Fruit fly (Drosophila melanogaster) whole organism: ENCODE data around the gene CG5577.
"Not testable (repeated sequence)": the region's sequence is repeated elsewhere in the genome, so short reads cannot be mapped to it uniquely, and the experiment has no call there.

Source experiments
- CG8478 ChIP-seq: fragments of >200 bp; optimal IDR thresholded peaks from 2 replicates; lab custom pipeline; 2018; ENCODE audit warnings: inconsistent platforms
- Dll ChIP-seq: fragments of >200 bp; optimal IDR thresholded peaks from 2 replicates; lab custom pipeline; 2017
- EcR ChIP-seq, 2 experiments: fragments of >200 bp; optimal IDR thresholded peaks; 2 replicates each; lab custom pipeline; 2017; ENCODE audit warnings: missing biosample characterization in 2 of 2, missing genetic modification characterization in 2 of 2, missing genetic modification reagents in 2 of 2
- pan ChIP-seq: fragments of >200 bp; optimal IDR thresholded peaks from 2 replicates; lab custom pipeline; 2017
- psq ChIP-seq: fragments of >200 bp; optimal IDR thresholded peaks from 2 replicates; lab custom pipeline; 2017
- usp ChIP-seq: fragments of >200 bp; optimal IDR thresholded peaks from 2 replicates; lab custom pipeline; 2017; ENCODE audit warnings: missing biosample characterization, missing genetic modification characterization, mixed read lengths

The CG5577 gene

dm6 chr3L:17841085-17841606, at the start of gene CG5577:
Gene CG5577 (minus strand): TSS chr3L:17841427.
- TF ChIP-seq Dll (lab: Kevin White, UChicago) = no peak
- TF ChIP-seq usp (GFP tag; lab: Kevin White, UChicago) = no peak
- TF ChIP-seq EcR (GFP tag; optimal IDR thresholded peaks at IDR 0.05; lab: Kevin White, UChicago) = no peak
- TF ChIP-seq psq (lab: Kevin White, UChicago) = no peak
- no peak for TF ChIP-seq CG8478 (lab: Kevin White, UChicago)
- TF ChIP-seq pan (lab: Kevin White, UChicago) = no peak

- no peak for TF ChIP-seq usp (GFP tag; lab: Kevin White, UChicago)
- no peak for TF ChIP-seq psq (lab: Kevin White, UChicago)
- no peak for TF ChIP-seq CG8478 (lab: Kevin White, UChicago)
- TF ChIP-seq EcR (GFP tag; optimal IDR thresholded peaks at IDR 0.05; lab: Kevin White, UChicago) = no peak
- TF ChIP-seq pan (lab: Kevin White, UChicago) = no peak
- no peak for TF ChIP-seq Dll (lab: Kevin White, UChicago)
Observed at dm6 chr3L:17887393-17887792, 46.2 kb upstream of the CG5577 start, which contains the start of gene CG7402. Gene CG7402 (plus strand): TSS chr3L:17887705.

- no peak for TF ChIP-seq pan (lab: Kevin White, UChicago)
- TF ChIP-seq psq (lab: Kevin White, UChicago) = no peak
- TF ChIP-seq CG8478 (lab: Kevin White, UChicago) = no peak
- TF ChIP-seq Dll (lab: Kevin White, UChicago) = no peak
- no peak for TF ChIP-seq EcR (GFP tag; optimal IDR thresholded peaks at IDR 0.05; lab: Kevin White, UChicago)
- no peak for TF ChIP-seq usp (GFP tag; lab: Kevin White, UChicago)
Observed at dm6 chr3L:17886545-17886944, 45.3 kb upstream of the CG5577 start, which contains the start of gene CG16775. Gene CG16775 (minus strand): TSS chr3L:17886645.

- no peak for TF ChIP-seq CG8478 (lab: Kevin White, UChicago)
- no peak for TF ChIP-seq usp (GFP tag; lab: Kevin White, UChicago)
- no peak for TF ChIP-seq Dll (lab: Kevin White, UChicago)
- TF ChIP-seq psq (lab: Kevin White, UChicago) = no peak
- no peak for TF ChIP-seq pan (lab: Kevin White, UChicago)
- no peak for TF ChIP-seq EcR (GFP tag; optimal IDR thresholded peaks at IDR 0.05; lab: Kevin White, UChicago)
Observed at dm6 chr3L:17884276-17884675, 43.0 kb upstream of the CG5577 start, which contains the start of gene CG5506. Gene CG5506 (minus strand): TSS chr3L:17884376.

dm6 chr3L:17878781-17879360, 37.6 kb upstream of the CG5577 start, which contains the start of gene CG7408:
Gene CG7408 (plus strand): TSS chr3L:17879096.
- no peak for TF ChIP-seq EcR (GFP tag; optimal IDR thresholded peaks at IDR 0.05; lab: Kevin White, UChicago)
- no peak for TF ChIP-seq pan (lab: Kevin White, UChicago)
- no peak for TF ChIP-seq psq (lab: Kevin White, UChicago)
- TF ChIP-seq Dll (lab: Kevin White, UChicago) = no peak
- TF ChIP-seq usp (GFP tag; lab: Kevin White, UChicago) = no peak
- no peak for TF ChIP-seq CG8478 (lab: Kevin White, UChicago)

dm6 chr3L:17858174-17858573, 16.9 kb upstream of the CG5577 start, which contains the start of gene CG34002:
Gene CG34002 (plus strand): TSS chr3L:17858474.
- TF ChIP-seq Dll (lab: Kevin White, UChicago); EcR (GFP tag; optimal IDR thresholded peaks at IDR 0.05; lab: Kevin White, UChicago); usp (GFP tag; lab: Kevin White, UChicago): not testable (repeated sequence)

dm6 chr3L:17856655-17857479, 15.6 kb upstream of the CG5577 start, which contains the start of gene CG5535:
Gene CG5535 (minus strand): TSS chr3L:17856794.
- TF ChIP-seq pan (lab: Kevin White, UChicago) (no peak), psq (lab: Kevin White, UChicago) (no peak), EcR (GFP tag; optimal IDR thresholded peaks at IDR 0.05; lab: Kevin White, UChicago) (no peak), Dll (lab: Kevin White, UChicago) (no peak), usp (GFP tag; lab: Kevin White, UChicago) (no peak), CG8478 (lab: Kevin White, UChicago) (no peak)

dm6 chr3L:17849517-17849916, 8.3 kb upstream of the CG5577 start, which contains the start of gene TrpRS-m:
Gene TrpRS-m (plus strand): TSS chr3L:17849727.
- no peak for TF ChIP-seq psq (lab: Kevin White, UChicago)
- no peak for TF ChIP-seq CG8478 (lab: Kevin White, UChicago)
- TF ChIP-seq usp (GFP tag; lab: Kevin White, UChicago) = no peak
- TF ChIP-seq EcR (GFP tag; optimal IDR thresholded peaks at IDR 0.05; lab: Kevin White, UChicago) = no peak
- no peak for TF ChIP-seq Dll (lab: Kevin White, UChicago)
- no peak for TF ChIP-seq pan (lab: Kevin White, UChicago)

dm6 chr3L:17846982-17847355, 5.7 kb upstream of the CG5577 start:
- TF ChIP-seq EcR (GFP tag; optimal IDR thresholded peaks at IDR 0.05; lab: Kevin White, UChicago) = no peak
- no peak for TF ChIP-seq Dll (lab: Kevin White, UChicago)
- no peak for TF ChIP-seq CG8478 (lab: Kevin White, UChicago)
- TF ChIP-seq pan (lab: Kevin White, UChicago) = no peak
- TF ChIP-seq usp (GFP tag; lab: Kevin White, UChicago) = no peak
- no peak for TF ChIP-seq psq (lab: Kevin White, UChicago)

- TF ChIP-seq usp (GFP tag; lab: Kevin White, UChicago) (no peak), CG8478 (lab: Kevin White, UChicago) (no peak), psq (lab: Kevin White, UChicago) (no peak), Dll (lab: Kevin White, UChicago) (no peak), pan (lab: Kevin White, UChicago) (no peak), EcR (GFP tag; optimal IDR thresholded peaks at IDR 0.05; lab: Kevin White, UChicago) (no peak)
Observed at dm6 chr3L:17846169-17846981, 5.1 kb upstream of the CG5577 start, which contains the start of the genes MED19 and CG7430. Gene MED19 (minus strand): TSS chr3L:17846501. Gene CG7430 (plus strand): TSS chr3L:17846916.
